Worm (Caenorhabditis elegans) whole organism, L3 larva: ENCODE results near the gene T27A10.6.

Experiments
- R02D3.7 ChIP-seq: fragments of 150-350 bp; optimal IDR thresholded peaks from 2 replicates; lab custom pipeline; 2014; ENCODE audit warnings: missing biosample characterization, missing genetic modification characterization
- ZK546.5 ChIP-seq: sonication (generic microtip); optimal IDR thresholded peaks from 2 replicates; lab custom pipeline; 2017; ENCODE audit warnings: missing biosample characterization, missing genetic modification characterization
- ama-1 ChIP-seq: fragments of 150-350 bp; optimal IDR thresholded peaks from 2 replicates; lab custom pipeline; 2018
- ceh-16 ChIP-seq: sonication (generic microtip); optimal IDR thresholded peaks from 2 replicates; lab custom pipeline; 2017; ENCODE audit warnings: missing biosample characterization, missing genetic modification characterization
- ceh-82 ChIP-seq: fragments of 150-350 bp; optimal IDR thresholded peaks from 2 replicates; lab custom pipeline; 2014; ENCODE audit warnings: missing biosample characterization, missing genetic modification characterization
- ceh-9 ChIP-seq: sonication (generic microtip); optimal IDR thresholded peaks from 2 replicates; lab custom pipeline; 2018; ENCODE audit warnings: missing biosample characterization, missing genetic modification characterization
- daf-12 ChIP-seq: fragments of 150-350 bp; optimal IDR thresholded peaks from 2 replicates; lab custom pipeline; 2014; ENCODE audit warnings: missing biosample characterization, missing genetic modification reagents, missing genetic modification characterization
- egl-5 ChIP-seq: fragments of 150-350 bp; optimal IDR thresholded peaks from 2 replicates; lab custom pipeline; 2017; ENCODE audit warnings: missing biosample characterization, missing genetic modification reagents, missing genetic modification characterization, inconsistent platforms
- elt-1 ChIP-seq: fragments of 150-350 bp; optimal IDR thresholded peaks from 2 replicates; lab custom pipeline; 2014; ENCODE audit warnings: missing biosample characterization, missing genetic modification characterization
- elt-2 ChIP-seq: sonication (generic microtip); optimal IDR thresholded peaks from 2 replicates; lab custom pipeline; 2016; ENCODE audit warnings: missing genetic modification reagents, mild to moderate bottlenecking, missing genetic modification characterization, missing compliant biosample characterization
- elt-3 ChIP-seq, 3 experiments: fragments of 150-350 bp in 1 of 3; sonication (generic microtip) in 2 of 3; optimal IDR thresholded peaks; 2 replicates in 2 of 3; 4 replicates in 1 of 3; lab custom pipeline; 2014 to 2017; ENCODE audit warnings: missing biosample characterization in 3 of 3, missing genetic modification characterization in 3 of 3
- eor-1 ChIP-seq, 2 experiments: fragments of 150-350 bp; optimal IDR thresholded peaks; 2 replicates each; lab custom pipeline; 2014 to 2018; ENCODE audit warnings: missing biosample characterization in 2 of 2, missing genetic modification characterization in 2 of 2
- fkh-10 ChIP-seq: sonication (generic microtip); optimal IDR thresholded peaks from 2 replicates; lab custom pipeline; 2017; ENCODE audit warnings: missing biosample characterization, missing genetic modification reagents, missing genetic modification characterization
- fos-1 ChIP-seq: fragments of 150-350 bp; optimal IDR thresholded peaks from 2 replicates; lab custom pipeline; 2014; ENCODE audit warnings: missing biosample characterization, missing genetic modification characterization
- hmg-11 ChIP-seq: sonication (generic microtip); optimal IDR thresholded peaks from 2 replicates; lab custom pipeline; 2016; ENCODE audit warnings: missing genetic modification characterization, missing compliant biosample characterization
- lin-15B ChIP-seq: fragments of 150-350 bp; optimal IDR thresholded peaks from 2 replicates; lab custom pipeline; 2014; ENCODE audit warnings: missing biosample characterization, missing genetic modification characterization
- lin-39 ChIP-seq: fragments of 150-350 bp; optimal IDR thresholded peaks from 2 replicates; lab custom pipeline; 2018; ENCODE audit warnings: missing biosample characterization, missing genetic modification reagents, missing genetic modification characterization
- lsy-12 ChIP-seq: sonication (generic microtip); optimal IDR thresholded peaks from 2 replicates; lab custom pipeline; 2016; ENCODE audit warnings: mild to moderate bottlenecking, missing genetic modification characterization, missing compliant biosample characterization
- mdl-1 ChIP-seq: fragments of 150-350 bp; optimal IDR thresholded peaks from 2 replicates; lab custom pipeline; 2014; ENCODE audit warnings: missing biosample characterization, missing genetic modification characterization
- nfya-1 ChIP-seq: sonication (generic microtip); optimal IDR thresholded peaks from 2 replicates; lab custom pipeline; 2017; ENCODE audit warnings: missing genetic modification characterization, mild to moderate bottlenecking, missing compliant biosample characterization, antibody characterized with exemption, moderate library complexity; ENCODE audit not compliant: insufficient read depth
- nhr-12 ChIP-seq: fragments of 150-350 bp; optimal IDR thresholded peaks from 2 replicates; lab custom pipeline; 2014; ENCODE audit warnings: missing biosample characterization, missing genetic modification characterization
- nhr-23 ChIP-seq: fragments of 150-350 bp; optimal IDR thresholded peaks from 2 replicates; lab custom pipeline; 2014; ENCODE audit warnings: missing biosample characterization, missing genetic modification reagents, missing genetic modification characterization
- nhr-237 ChIP-seq: fragments of 150-350 bp; optimal IDR thresholded peaks from 2 replicates; lab custom pipeline; 2014; ENCODE audit warnings: missing biosample characterization, missing genetic modification characterization
- nhr-25 ChIP-seq: sonication (generic microtip); optimal IDR thresholded peaks from 2 replicates; lab custom pipeline; 2017; ENCODE audit warnings: missing biosample characterization, missing genetic modification characterization
- nhr-43 ChIP-seq: sonication (generic microtip); optimal IDR thresholded peaks from 2 replicates; lab custom pipeline; 2016; ENCODE audit warnings: mild to moderate bottlenecking, missing genetic modification characterization, missing compliant biosample characterization; ENCODE audit not compliant: poor library complexity, severe bottlenecking
- nhr-67 ChIP-seq: fragments of 150-350 bp; optimal IDR thresholded peaks from 2 replicates; lab custom pipeline; 2014; ENCODE audit warnings: missing biosample characterization, missing genetic modification characterization
- nhr-76 ChIP-seq: fragments of 150-350 bp; sonication (generic microtip); optimal IDR thresholded peaks from 5 replicates; lab custom pipeline; 2014; ENCODE audit warnings: missing biosample characterization, missing genetic modification characterization
- nhr-77 ChIP-seq: fragments of 150-350 bp; optimal IDR thresholded peaks from 2 replicates; lab custom pipeline; 2014; ENCODE audit warnings: missing biosample characterization, missing genetic modification characterization
- pha-4 ChIP-seq: fragments of 150-350 bp; optimal IDR thresholded peaks from 2 replicates; lab custom pipeline; 2014; ENCODE audit warnings: missing biosample characterization, missing genetic modification reagents, missing genetic modification characterization
- pqm-1 ChIP-seq: fragments of 150-350 bp; optimal IDR thresholded peaks from 2 replicates; lab custom pipeline; 2017; ENCODE audit warnings: missing biosample characterization, missing genetic modification characterization, inconsistent platforms
- skn-1 ChIP-seq: fragments of 150-350 bp; optimal IDR thresholded peaks from 2 replicates; lab custom pipeline; 2014; ENCODE audit warnings: missing biosample characterization, missing genetic modification characterization
- tbx-2 ChIP-seq: sonication (generic microtip); optimal IDR thresholded peaks from 2 replicates; lab custom pipeline; 2016; ENCODE audit warnings: mild to moderate bottlenecking, missing genetic modification characterization, missing compliant biosample characterization
- unc-39 ChIP-seq: sonication (generic microtip); optimal IDR thresholded peaks from 4 replicates; lab custom pipeline; 2017; ENCODE audit warnings: missing biosample characterization, missing genetic modification characterization
- unc-62 ChIP-seq: fragments of 150-350 bp; sonication (generic microtip); optimal IDR thresholded peaks from 4 replicates; lab custom pipeline; 2014; ENCODE audit warnings: missing biosample characterization, missing genetic modification reagents, missing genetic modification characterization
- zag-1 ChIP-seq: fragments of 150-350 bp; optimal IDR thresholded peaks from 2 replicates; lab custom pipeline; 2014; ENCODE audit warnings: missing biosample characterization, missing genetic modification characterization
- ztf-11 ChIP-seq: fragments of 150-350 bp; optimal IDR thresholded peaks from 2 replicates; lab custom pipeline; 2014; ENCODE audit warnings: missing biosample characterization, missing genetic modification characterization

The T27A10.6 gene

ce11 chrX:3618842-3619241 is 22.7 kb upstream of the T27A10.6 start:
- no peak for TF ChIP-seq fkh-10
- TF ChIP-seq unc-62 (GFP tag; lab: Kevin White, UChicago): no peak
- TF ChIP-seq pha-4: no peak
- no peak for TF ChIP-seq eor-1 (tag; optimal IDR thresholded peaks at IDR 0.05; lab: Kevin White, UChicago)
- no peak for TF ChIP-seq ceh-16 (tag; lab: Kevin White, UChicago)
- no peak for TF ChIP-seq fos-1
- no peak for TF ChIP-seq nhr-25 (tag; lab: Kevin White, UChicago)
- TF ChIP-seq elt-2 (tag; lab: Kevin White, UChicago): no peak
- TF ChIP-seq lsy-12 (tag; lab: Kevin White, UChicago): no peak
- no peak for TF ChIP-seq lin-39 (tag; lab: Kevin White, UChicago)
- TF ChIP-seq zag-1 (tag; lab: Kevin White, UChicago): no peak
- no peak for TF ChIP-seq unc-39
- TF ChIP-seq nhr-43 (tag; lab: Kevin White, UChicago): no peak
- no peak for TF ChIP-seq R02D3.7 (tag; lab: Kevin White, UChicago)
- no peak for TF ChIP-seq nhr-77 (tag; lab: Kevin White, UChicago)
- no peak for TF ChIP-seq skn-1
- TF ChIP-seq hmg-11 (tag; lab: Kevin White, UChicago): no peak
- no peak for TF ChIP-seq nhr-76 (tag; lab: Kevin White, UChicago)
- no peak for TF ChIP-seq ama-1 (lab: Kevin White, UChicago)
- no peak for TF ChIP-seq tbx-2 (tag; lab: Kevin White, UChicago)
- TF ChIP-seq, all 47 proteins: peak for 0

DNA sequence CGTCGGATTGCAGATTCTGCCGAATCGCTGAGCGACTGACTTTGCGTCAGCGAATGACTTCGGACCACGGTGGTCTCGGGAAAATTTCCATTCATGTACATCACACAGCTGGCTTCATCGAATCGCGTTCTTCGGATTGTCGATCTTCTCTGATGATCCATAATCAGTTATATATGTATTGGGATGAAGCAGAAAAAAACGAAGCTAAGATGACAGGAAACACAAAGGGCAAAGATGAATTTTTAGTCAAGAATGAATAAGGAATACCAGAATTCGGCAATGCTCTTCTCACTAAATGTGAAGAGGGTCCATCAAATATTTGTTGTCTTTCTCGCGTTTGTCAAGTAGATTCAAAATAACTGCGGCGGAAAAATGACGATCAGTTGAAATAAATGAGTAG is 21.1 kb upstream of the T27A10.6 start, which contains the start of gene del-9:
TSS of gene del-9 (minus strand) at position 101 of the 400 bp plus-strand sequence.
- no peak for TF ChIP-seq elt-1 (tag; lab: Kevin White, UChicago)
- no peak for TF ChIP-seq unc-39
- no peak for TF ChIP-seq ceh-82 (tag; lab: Kevin White, UChicago)
- no peak for TF ChIP-seq fos-1
- no peak for TF ChIP-seq daf-12 (tag; lab: Kevin White, UChicago)

DNA sequence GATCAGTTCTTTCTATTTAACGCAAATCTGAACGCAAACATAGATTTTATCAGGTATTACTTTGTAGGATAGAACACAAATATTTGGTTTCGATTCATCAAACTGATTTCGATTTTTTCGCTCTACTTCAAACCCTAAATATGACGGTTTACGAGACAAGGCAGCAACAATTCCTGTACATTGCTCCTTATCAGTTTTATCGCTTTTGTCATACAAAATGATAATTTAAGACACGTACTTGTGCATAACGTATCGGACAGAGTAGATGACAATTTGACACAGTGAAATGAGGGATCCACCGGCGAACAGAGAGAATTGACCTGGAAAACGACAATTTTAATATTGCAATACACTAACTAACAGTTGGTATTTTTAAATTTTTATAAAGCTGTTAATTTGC is 17.5 kb upstream of the T27A10.6 start:
- TF ChIP-seq ZK546.5 (tag; lab: Kevin White, UChicago) (no peak), egl-5 (tag; lab: Kevin White, UChicago) (no peak), nhr-76 (tag; lab: Kevin White, UChicago) (no peak), daf-12 (tag; lab: Kevin White, UChicago) (no peak), nhr-67 (tag; lab: Kevin White, UChicago) (no peak), ztf-11 (no peak), nhr-23 (no peak), nhr-77 (tag; lab: Kevin White, UChicago) (no peak), nhr-237 (no peak), skn-1 (peak; percentile 28), fkh-10 (no peak), mdl-1 (tag; lab: Kevin White, UChicago) (no peak), lin-39 (tag; lab: Kevin White, UChicago) (no peak), pqm-1 (tag; lab: Kevin White, UChicago) (peak; percentile 76), unc-62 (GFP tag; lab: Kevin White, UChicago) (no peak), nhr-12 (tag; lab: Kevin White, UChicago) (no peak), elt-2 (tag; lab: Kevin White, UChicago) (peak; percentile 91), ceh-82 (tag; lab: Kevin White, UChicago) (no peak), elt-3 (tag; optimal IDR thresholded peaks at IDR 0.05; lab: Kevin White, UChicago) (no peak), nfya-1 (tag; lab: Kevin White, UChicago) (no peak), hmg-11 (tag; lab: Kevin White, UChicago) (no peak)

DNA sequence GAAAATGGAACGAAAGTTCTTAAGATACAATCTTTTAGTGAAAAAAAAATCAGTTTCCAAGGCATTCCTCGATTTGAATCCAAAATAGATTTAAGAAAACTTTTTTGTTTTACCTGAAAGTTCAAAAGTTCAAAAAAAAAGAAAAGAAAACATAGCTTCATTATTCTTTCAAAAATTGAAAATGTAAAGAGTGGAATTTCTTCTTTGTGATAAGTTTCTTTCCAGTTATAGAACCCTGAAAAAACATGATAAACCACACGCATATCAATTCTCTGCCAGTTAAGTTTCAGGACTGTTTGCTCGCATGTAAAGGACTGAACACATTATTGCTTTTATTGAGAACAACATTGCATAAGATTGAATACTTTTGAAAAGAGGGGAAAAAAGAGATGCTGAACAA is 15.6 kb upstream of the T27A10.6 start:
- TF ChIP-seq skn-1 (no peak), R02D3.7 (tag; lab: Kevin White, UChicago) (no peak), ceh-9 (tag; lab: Kevin White, UChicago) (no peak), nhr-25 (tag; lab: Kevin White, UChicago) (no peak), pqm-1 (tag; lab: Kevin White, UChicago) (no peak), lin-15B (tag; lab: Kevin White, UChicago) (no peak)
